Fruit fly (Drosophila melanogaster): ENCODE results near the gene Gart.

dm6 chr2L:7049680-7050289 lies 26.1 kb upstream of the Gart start:
- TF ChIP-seq usp (GFP tag; optimal IDR thresholded peaks at IDR 0.05) (no peak), Mio (GFP tag; optimal IDR thresholded peaks at IDR 0.05) (no peak), fru (GFP tag; optimal IDR thresholded peaks at IDR 0.05) (no peak), CG9705 (GFP tag; optimal IDR thresholded peaks at IDR 0.05) (no peak), OdsH (GFP tag; optimal IDR thresholded peaks at IDR 0.05) (no peak), psq (GFP tag; optimal IDR thresholded peaks at IDR 0.05) (no peak), Sp1 (GFP tag; optimal IDR thresholded peaks at IDR 0.05) (no peak), Hnf4 (GFP tag; optimal IDR thresholded peaks at IDR 0.05) (no peak), h (GFP tag; optimal IDR thresholded peaks at IDR 0.05) (no peak), Myc (optimal IDR thresholded peaks at IDR 0.05) (no peak)
